Worm (Caenorhabditis elegans): ENCODE data around the gene nhr-140.

Gene nhr-140

DNA sequence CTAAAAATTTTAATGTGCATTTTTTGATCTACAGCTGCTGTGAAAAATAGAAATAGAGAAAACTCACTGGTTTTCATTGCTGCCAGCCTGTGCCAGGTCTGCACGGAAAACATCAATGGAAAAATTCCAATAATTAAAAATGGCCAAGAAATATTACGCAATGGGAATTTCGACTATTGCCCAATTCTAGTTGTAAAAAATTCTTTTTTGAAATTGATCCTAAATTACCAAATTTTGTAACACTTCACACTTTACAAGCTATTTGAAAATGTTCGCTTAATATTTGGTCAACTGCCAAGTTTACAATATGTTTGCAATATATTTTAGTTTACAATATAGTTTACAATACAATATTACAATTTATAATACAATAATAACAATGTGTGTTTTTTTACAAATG, 11.3 kb upstream of the nhr-140 start:
- no peak for TF ChIP-seq daf-16 (GFP tag; optimal IDR thresholded peaks at IDR 0.05)
- TF ChIP-seq daf-16 (tag; optimal IDR thresholded peaks at IDR 0.05), result peak; percentile 50
- no peak for TF ChIP-seq lim-7 (GFP tag; IDR thresholded peaks at IDR 0.05)
- TF ChIP-seq dmd-6 (GFP tag; IDR thresholded peaks at IDR 0.05), result 0 out of 2 replicates have a peak, but pooled peaks have one; percentile 14
- TF ChIP-seq dve-1 (tag; optimal IDR thresholded peaks at IDR 0.05; ENCODE audit: insufficient read depth), result peak; percentile 21

- no peak for TF ChIP-seq lin-29 (GFP tag; IDR thresholded peaks at IDR 0.05)
- peak; percentile 22 for TF ChIP-seq pqm-1 (tag; optimal IDR thresholded peaks at IDR 0.05)
- no peak for TF ChIP-seq nhr-10 (tag; optimal IDR thresholded peaks at IDR 0.05)
- no peak for TF ChIP-seq nhr-102 (tag; optimal IDR thresholded peaks at IDR 0.05)
- no peak for TF ChIP-seq zip-11 (GFP tag; IDR thresholded peaks at IDR 0.05)
- no peak for TF ChIP-seq fkh-10 (GFP tag; optimal IDR thresholded peaks at IDR 0.05)
- no peak for TF ChIP-seq unc-130 (GFP tag; optimal IDR thresholded peaks at IDR 0.05)
- peak in 1 of 2 experiments; percentile 83 for TF ChIP-seq mdl-1 (tag; optimal IDR thresholded peaks at IDR 0.05)
- TF ChIP-seq aha-1 (tag), result peak; percentile 73
- no peak for TF ChIP-seq ces-1 (GFP tag; optimal IDR thresholded peaks at IDR 0.05)
- TF ChIP-seq mep-1 (tag; optimal IDR thresholded peaks at IDR 0.05), result peak; percentile 20
- TF ChIP-seq nhr-111 (GFP tag; optimal IDR thresholded peaks at IDR 0.05), result no peak
- TF ChIP-seq mxl-3 (GFP tag; optimal IDR thresholded peaks at IDR 0.05), result peak; percentile 38
- no peak for TF ChIP-seq saeg-2 (GFP tag; IDR thresholded peaks at IDR 0.05)
- TF ChIP-seq hlh-11 (tag; optimal IDR thresholded peaks at IDR 0.05), result peak; percentile 52
- no peak for TF ChIP-seq D1046.2 (GFP tag; IDR thresholded peaks at IDR 0.05)
- TF ChIP-seq nhr-76 (tag; optimal IDR thresholded peaks at IDR 0.05), result no peak
- TF ChIP-seq lsy-2 (tag; optimal IDR thresholded peaks at IDR 0.05), result peak in 1 of 2 experiments; percentile 20
- TF ChIP-seq ceh-62 (tag; optimal IDR thresholded peaks at IDR 0.05), result no peak
- TF ChIP-seq madf-9 (GFP tag; conservative IDR thresholded peaks at IDR 0.05), result no peak
- peak; percentile 19 for TF ChIP-seq dve-1 (tag; optimal IDR thresholded peaks at IDR 0.05; ENCODE audit: insufficient read depth)
- TF ChIP-seq T20F7.1 (GFP tag; optimal IDR thresholded peaks at IDR 0.05), result no peak
- TF ChIP-seq zip-2 (tag; optimal IDR thresholded peaks at IDR 0.05), result no peak
- TF ChIP-seq F37D6.2 (tag; optimal IDR thresholded peaks at IDR 0.05), result no peak
- TF ChIP-seq nhr-28 (tag; optimal IDR thresholded peaks at IDR 0.05), result peak; percentile 79
- TF ChIP-seq ZK546.5 (tag; optimal IDR thresholded peaks at IDR 0.05), result no peak
- TF ChIP-seq egl-27 (tag; optimal IDR thresholded peaks at IDR 0.05), result no peak
- TF ChIP-seq ZK337.2 (GFP tag; IDR thresholded peaks at IDR 0.05), result no peak
- TF ChIP-seq dmd-6 (GFP tag; IDR thresholded peaks at IDR 0.05), result peak; percentile 54
- no peak for TF ChIP-seq nhr-25 (tag; optimal IDR thresholded peaks at IDR 0.05; ENCODE audit: borderline replicate concordance, insufficient read depth)
- no peak for TF ChIP-seq lir-3 (tag; optimal IDR thresholded peaks at IDR 0.05)
- peak in 1 of 2 experiments; percentile 57 for TF ChIP-seq hif-1 (tag; optimal IDR thresholded peaks at IDR 0.05)
- TF ChIP-seq lin-38 (GFP tag; IDR thresholded peaks at IDR 0.05), result no peak
- TF ChIP-seq daf-16 (GFP tag; optimal IDR thresholded peaks at IDR 0.05), result no peak
- peak; percentile 51 for TF ChIP-seq daf-16 (tag; optimal IDR thresholded peaks at IDR 0.05)
- TF ChIP-seq unc-39 (tag; optimal IDR thresholded peaks at IDR 0.05), result no peak
- no peak for TF ChIP-seq egl-43 (GFP tag; IDR thresholded peaks at IDR 0.05)
- peak; percentile 39 for TF ChIP-seq hlh-30 (tag; optimal IDR thresholded peaks at IDR 0.05; ENCODE audit: insufficient read depth)
Observed at ce11 chrV:6998303-6998884, 8.9 kb upstream of the nhr-140 start, which contains the start of gene nhr-42. nhr-42 (plus strand) TSS chrV:6998819.

Data from whole organism, L4 larva.